Worm (Caenorhabditis elegans) whole organism, L4/young adult: ENCODE measurements around the gene wdfy-3.

Experiments used
- W03F9.2 ChIP-seq: fragments of 150-350 bp; optimal IDR thresholded peaks from 2 replicates; lab custom pipeline; 2014; ENCODE audit warnings: missing biosample characterization, missing genetic modification characterization
- dao-5 ChIP-seq: sonication (generic microtip); optimal IDR thresholded peaks from 2 replicates; lab custom pipeline; 2016; ENCODE audit warnings: missing genotype, missing genetic modification characterization, moderate library complexity, missing compliant biosample characterization
- him-1 ChIP-seq: sonication (generic microtip); optimal IDR thresholded peaks from 2 replicates; lab custom pipeline; 2016; ENCODE audit warnings: missing genotype, missing genetic modification reagents, missing genetic modification characterization, missing compliant biosample characterization

- TF ChIP-seq him-1 (tag; lab: Kevin White, UChicago) (no peak), W03F9.2 (tag; lab: Kevin White, UChicago) (no peak), dao-5 (tag; lab: Kevin White, UChicago) (no peak)
Observed at ce11 chrIV:12689292-12689691, 36.1 kb downstream of the wdfy-3 start.
